ENCODE assay signal across 4 fruit fly cellular contexts in the genomic region with DNA sequence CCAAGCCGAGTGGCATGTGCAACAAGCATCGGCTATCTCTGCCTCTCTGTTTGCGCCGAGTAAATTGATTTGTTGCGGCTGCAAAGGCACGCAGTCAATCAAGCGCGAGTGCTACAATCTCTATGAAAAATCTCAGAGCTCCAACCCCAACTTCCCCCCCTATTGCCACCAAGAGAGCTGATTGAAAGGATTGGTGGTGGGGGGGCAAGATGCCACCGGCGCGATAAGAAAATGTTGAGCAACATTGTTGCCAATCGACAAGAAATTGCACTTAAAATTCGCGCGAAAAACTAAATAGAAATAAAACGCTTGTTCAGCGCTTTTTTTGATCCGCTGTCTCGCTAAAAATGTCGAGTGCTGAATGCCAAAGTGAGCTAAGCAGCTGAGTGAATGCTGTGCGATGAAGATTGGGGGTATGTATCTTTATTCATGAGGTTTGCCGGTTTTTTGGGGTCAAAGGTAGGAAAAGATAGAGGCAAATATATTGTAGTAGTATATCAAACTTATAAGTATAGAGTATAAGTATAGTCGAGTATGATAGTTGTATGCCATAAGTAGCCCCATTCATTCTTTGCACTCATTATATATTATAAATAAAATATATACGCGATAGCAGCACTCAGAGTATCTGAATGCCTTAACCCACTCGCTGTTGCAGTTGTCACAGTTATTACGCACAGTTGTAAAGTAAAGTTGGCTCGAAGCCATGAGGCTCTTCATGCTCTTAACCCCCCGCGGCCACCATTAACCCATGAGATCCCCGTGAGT.
TF ChIP-seq lines count a peak whose summit lies in the region.

No protein-coding gene starts in this region.

- TF ChIP-seq CTCF in whole organism, embryonic (GFP tag; optimal IDR thresholded peaks at IDR 0.05; lab: Kevin White, UChicago), result no peak

TF ChIP-seq in whole organism, adult, 20 proteins besides CTCF, POLR2A, EP300 and RAD21:
- TF ChIP-seq tj (GFP tag; optimal IDR thresholded peaks at IDR 0.05; lab: Kevin White, UChicago) (peak; percentile 54), CG1620 (GFP tag; optimal IDR thresholded peaks at IDR 0.05; lab: Kevin White, UChicago) (no peak)

TF ChIP-seq in whole organism, embryonic, 481 proteins besides CTCF, POLR2A, EP300 and RAD21 (continues in another document):
- TF ChIP-seq CG6654 (GFP tag; optimal IDR thresholded peaks at IDR 0.05; lab: Kevin White, UChicago) (no peak), NFAT (GFP tag; IDR thresholded peaks at IDR 0.05; lab: Robert Waterston, UW) (0 out of 2 replicates have a peak, but pooled peaks have one; percentile 26), CG11504 (tag; optimal IDR thresholded peaks at IDR 0.05; lab: Kevin White, UChicago) (peak; percentile 86), crol (GFP tag; IDR thresholded peaks at IDR 0.05; lab: Robert Waterston, UW) (0 out of 2 replicates have a peak, but pooled peaks have one; percentile 32), CG2199 (GFP tag; IDR thresholded peaks at IDR 0.05; lab: Robert Waterston, UW) (no peak), tx (GFP tag; optimal IDR thresholded peaks at IDR 0.05; lab: Kevin White, UChicago) (no peak), CG9215 (GFP tag; IDR thresholded peaks at IDR 0.05; lab: Robert Waterston, UW) (no peak), CoRest (tag; optimal IDR thresholded peaks at IDR 0.05; lab: Kevin White, UChicago) (no peak), Fer2 (tag; optimal IDR thresholded peaks at IDR 0.05; lab: Kevin White, UChicago) (no peak), gcm (GFP tag; optimal IDR thresholded peaks at IDR 0.05; lab: Kevin White, UChicago) (no peak), CG42726 (GFP tag; IDR thresholded peaks at IDR 0.05; lab: Robert Waterston, UW; ENCODE audit: partially characterized antibody) (no peak), CG18619 (GFP tag; optimal IDR thresholded peaks at IDR 0.05; lab: Kevin White, UChicago) (no peak), Vsx1 (GFP tag; optimal IDR thresholded peaks at IDR 0.05; lab: Kevin White, UChicago) (no peak), Xrp1 (GFP tag; IDR thresholded peaks at IDR 0.05; lab: Robert Waterston, UW) (no peak), Blimp-1 (GFP tag; optimal IDR thresholded peaks at IDR 0.05; lab: Kevin White, UChicago) (no peak), her (GFP tag; optimal IDR thresholded peaks at IDR 0.05; lab: Kevin White, UChicago) (no peak), Doc3 (GFP tag; IDR thresholded peaks at IDR 0.05; lab: Robert Waterston, UW; ENCODE audit: partially characterized antibody) (no peak), CG9932 (GFP tag; IDR thresholded peaks at IDR 0.05; lab: Robert Waterston, UW) (no peak), gsb-n (tag; optimal IDR thresholded peaks at IDR 0.05; lab: Kevin White, UChicago) (no peak), Hey (tag; optimal IDR thresholded peaks at IDR 0.05; lab: Kevin White, UChicago) (no peak), CG6272 (GFP tag; IDR thresholded peaks at IDR 0.05; lab: Robert Waterston, UW) (no peak), insv (GFP tag; optimal IDR thresholded peaks at IDR 0.05; lab: Kevin White, UChicago) (no peak), Gsc (GFP tag; IDR thresholded peaks at IDR 0.05; lab: Robert Waterston, UW) (no peak), unpg (GFP tag; optimal IDR thresholded peaks at IDR 0.05; lab: Kevin White, UChicago) (no peak), zfh1 (GFP tag; IDR thresholded peaks at IDR 0.05; lab: Robert Waterston, UW) (no peak), Atf6 (GFP tag; IDR thresholded peaks at IDR 0.05; lab: Robert Waterston, UW) (no peak), Abd-B (GFP tag; optimal IDR thresholded peaks at IDR 0.05; lab: Kevin White, UChicago) (no peak)

TF ChIP-seq in whole organism, prepupa, 60 proteins besides CTCF, POLR2A, EP300 and RAD21:
- TF ChIP-seq CG11902 (GFP tag; optimal IDR thresholded peaks at IDR 0.05; lab: Kevin White, UChicago) (no peak), OdsH (GFP tag; optimal IDR thresholded peaks at IDR 0.05; lab: Kevin White, UChicago) (peak; percentile 23), CG10669 (GFP tag; optimal IDR thresholded peaks at IDR 0.05; lab: Kevin White, UChicago) (no peak), achi (GFP tag; optimal IDR thresholded peaks at IDR 0.05; lab: Kevin White, UChicago) (peak; percentile 11), acj6 (GFP tag; optimal IDR thresholded peaks at IDR 0.05; lab: Kevin White, UChicago) (no peak), fd85E (GFP tag; optimal IDR thresholded peaks at IDR 0.05; lab: Kevin White, UChicago) (no peak), Ets96B (tag; optimal IDR thresholded peaks at IDR 0.05; lab: Kevin White, UChicago) (no peak), dac (GFP tag; optimal IDR thresholded peaks at IDR 0.05; lab: Kevin White, UChicago) (no peak), CG15336 (GFP tag; IDR thresholded peaks at IDR 0.05; lab: Robert Waterston, UW) (peak; percentile 64), Sox15 (GFP tag; optimal IDR thresholded peaks at IDR 0.05; lab: Kevin White, UChicago) (no peak), CG11294 (GFP tag; IDR thresholded peaks at IDR 0.05; lab: Robert Waterston, UW) (peak; percentile 57; the same call in 1 of the 2 replicates), CG6163 (GFP tag; IDR thresholded peaks at IDR 0.05; lab: Robert Waterston, UW) (peak; percentile 39; the same call in 2 of the 3 replicates), cyc (GFP tag; optimal IDR thresholded peaks at IDR 0.05; lab: Kevin White, UChicago) (no peak), eg (GFP tag; IDR thresholded peaks at IDR 0.05; lab: Robert Waterston, UW) (peak; percentile 69), salr (GFP tag; optimal IDR thresholded peaks at IDR 0.05; lab: Kevin White, UChicago) (peak in 1 of 2 experiments; percentile 6), CG1621 (tag; optimal IDR thresholded peaks at IDR 0.05; lab: Kevin White, UChicago) (no peak), CG8119 (GFP tag; IDR thresholded peaks at IDR 0.05; lab: Robert Waterston, UW) (peak; percentile 66), dsx (GFP tag; optimal IDR thresholded peaks at IDR 0.05; lab: Kevin White, UChicago; ENCODE audit: poor library complexity, severe bottlenecking) (peak; percentile 89), Eip78C (GFP tag; lab: Kevin White, UChicago) (peak; percentile 42), CG6276 (GFP tag; optimal IDR thresholded peaks at IDR 0.05; lab: Kevin White, UChicago) (peak; percentile 12), Hr4 (GFP tag; optimal IDR thresholded peaks at IDR 0.05; lab: Kevin White, UChicago) (peak; percentile 31), CG3919 (GFP tag; optimal IDR thresholded peaks at IDR 0.05; lab: Kevin White, UChicago) (no peak), CG32006 (GFP tag; optimal IDR thresholded peaks at IDR 0.05; lab: Kevin White, UChicago) (peak; percentile 49), Ets21C (GFP tag; optimal IDR thresholded peaks at IDR 0.05; lab: Kevin White, UChicago) (no peak), Hr38 (GFP tag; optimal IDR thresholded peaks at IDR 0.05; lab: Kevin White, UChicago) (no peak), Smox (GFP tag; optimal IDR thresholded peaks at IDR 0.05; lab: Kevin White, UChicago) (no peak), net (GFP tag; optimal IDR thresholded peaks at IDR 0.05; lab: Kevin White, UChicago) (peak; percentile 20), svp (GFP tag; lab: Kevin White, UChicago) (no peak)

TF ChIP-seq in whole organism, pupa, 21 proteins besides CTCF, POLR2A, EP300 and RAD21:
- TF ChIP-seq CG32121 (GFP tag; IDR thresholded peaks at IDR 0.05; lab: Robert Waterston, UW) (peak; percentile 48), Ets98B (GFP tag; IDR thresholded peaks at IDR 0.05; lab: Robert Waterston, UW) (no peak), CG13204 (GFP tag; optimal IDR thresholded peaks at IDR 0.05; lab: Kevin White, UChicago) (no peak), CG15710 (tag; optimal IDR thresholded peaks at IDR 0.05; lab: Kevin White, UChicago) (no peak), fd96Ca (GFP tag; IDR thresholded peaks at IDR 0.05; lab: Robert Waterston, UW) (peak; percentile 52), CG17806 (tag; optimal IDR thresholded peaks at IDR 0.05; lab: Kevin White, UChicago) (no peak), Snoo (tag; optimal IDR thresholded peaks at IDR 0.05; lab: Kevin White, UChicago) (no peak), CG8159 (tag; optimal IDR thresholded peaks at IDR 0.05; lab: Kevin White, UChicago) (no peak), rn (GFP tag; IDR thresholded peaks at IDR 0.05; lab: Robert Waterston, UW) (no peak), Pif1B (GFP tag; optimal IDR thresholded peaks at IDR 0.05; lab: Kevin White, UChicago) (no peak), CG8301 (tag; optimal IDR thresholded peaks at IDR 0.05; lab: Kevin White, UChicago) (peak; percentile 10), CG9948 (tag; optimal IDR thresholded peaks at IDR 0.05; lab: Kevin White, UChicago) (no peak), Pif1A (GFP tag; optimal IDR thresholded peaks at IDR 0.05; lab: Kevin White, UChicago) (no peak), CG10348 (GFP tag; IDR thresholded peaks at IDR 0.05; lab: Robert Waterston, UW) (peak; percentile 48), CG4496 (GFP tag; IDR thresholded peaks at IDR 0.05; lab: Robert Waterston, UW) (peak; percentile 25; the same call in 1 of the 3 replicates), CG34367 (tag; optimal IDR thresholded peaks at IDR 0.05; lab: Kevin White, UChicago) (no peak), gl (tag; optimal IDR thresholded peaks at IDR 0.05; lab: Kevin White, UChicago) (no peak), CG12605 (GFP tag; IDR thresholded peaks at IDR 0.05; lab: Robert Waterston, UW) (no peak), EcR (GFP tag; optimal IDR thresholded peaks at IDR 0.05; lab: Kevin White, UChicago) (no peak), CG14655 (GFP tag; optimal IDR thresholded peaks at IDR 0.05; lab: Kevin White, UChicago) (peak; percentile 54), D1 (tag; optimal IDR thresholded peaks at IDR 0.05; lab: Kevin White, UChicago) (no peak)
TF ChIP-seq in whole organism, pupa: peak in this region for 6.
